Worm (Caenorhabditis elegans) whole organism, L1 larva: Measurements from ENCODE around the gene Y49E10.18.

ENCODE experiments used
- C04F5.9 ChIP-seq: sonication (generic microtip); optimal IDR thresholded peaks from 2 replicates; lab custom pipeline; 2016; ENCODE audit warnings: missing genetic modification characterization, missing compliant biosample characterization
- F16B12.6 ChIP-seq: fragments of 150-350 bp; optimal IDR thresholded peaks from 2 replicates; lab custom pipeline; 2014; ENCODE audit warnings: missing biosample characterization, missing genetic modification characterization
- Y116A8C.19 ChIP-seq: sonication (generic microtip); optimal IDR thresholded peaks from 2 replicates; lab custom pipeline; 2016; ENCODE audit warnings: missing compliant biosample characterization, missing genetic modification characterization, borderline replicate concordance
- aha-1 ChIP-seq: fragments of 150-350 bp; optimal IDR thresholded peaks from 2 replicates; lab custom pipeline; 2014; ENCODE audit warnings: missing biosample characterization, missing genetic modification characterization
- alr-1 ChIP-seq: fragments of 200-800 bp; sonication (Bioruptor generic); optimal IDR thresholded peaks from 2 replicates; lab custom pipeline; 2018; ENCODE audit warnings: borderline replicate concordance, mild to moderate bottlenecking, missing genetic modification characterization, missing compliant biosample characterization
- ama-1 ChIP-seq: fragments of 150-350 bp; optimal IDR thresholded peaks from 2 replicates; lab custom pipeline; 2014
- blmp-1 ChIP-seq: fragments of 150-350 bp; optimal IDR thresholded peaks from 2 replicates; lab custom pipeline; 2014; ENCODE audit warnings: missing biosample characterization, missing genetic modification characterization
- ceh-63 ChIP-seq: fragments of 200-800 bp; sonication (Bioruptor generic); optimal IDR thresholded peaks from 2 replicates; lab custom pipeline; 2018; ENCODE audit warnings: mild to moderate bottlenecking, missing genetic modification characterization, missing compliant biosample characterization
- ceh-88 ChIP-seq: fragments of 200-800 bp; sonication (Bioruptor generic); IDR thresholded peaks from 2 replicates; pipeline ENCODE4 v1.3.6; 2022; ENCODE audit warnings: missing genetic modification characterization, missing compliant biosample characterization
- dpl-1 ChIP-seq, 3 experiments: fragments of 150-350 bp in 2 of 3; sonication (generic microtip) in 1 of 3; optimal IDR thresholded peaks; 2 replicates each; lab custom pipeline; 2014 to 2017; ENCODE audit warnings: missing biosample characterization in 3 of 3, missing genetic modification characterization in 3 of 3, missing genetic modification reagents in 3 of 3
- dsc-1 ChIP-seq: sonication (generic microtip); optimal IDR thresholded peaks from 2 replicates; lab custom pipeline; 2016; ENCODE audit warnings: mild to moderate bottlenecking, missing genetic modification characterization, missing compliant biosample characterization
- efl-1 ChIP-seq, 4 experiments: fragments of 150-350 bp; optimal IDR thresholded peaks in 3 of 4; peaks in 1 of 4; 1 replicate in 1 of 4; 2 replicates in 3 of 4; lab custom pipeline; 2014; ENCODE audit warnings: missing biosample characterization in 2 of 4, missing genetic modification characterization in 2 of 4, missing genetic modification reagents in 2 of 4
- egl-13 ChIP-seq: sonication (generic microtip); optimal IDR thresholded peaks from 2 replicates; lab custom pipeline; 2016; ENCODE audit warnings: missing genotype, missing genetic modification reagents, missing genetic modification characterization, missing compliant biosample characterization
- fkh-10 ChIP-seq: sonication (generic microtip); optimal IDR thresholded peaks from 2 replicates; lab custom pipeline; 2017; ENCODE audit warnings: missing biosample characterization, missing genetic modification reagents, missing genetic modification characterization
- fos-1 ChIP-seq: fragments of 150-350 bp; optimal IDR thresholded peaks from 2 replicates; lab custom pipeline; 2014; ENCODE audit warnings: missing biosample characterization, missing genetic modification characterization
- hlh-4 ChIP-seq: sonication (generic microtip); optimal IDR thresholded peaks from 2 replicates; lab custom pipeline; 2016; ENCODE audit warnings: mild to moderate bottlenecking, missing genetic modification characterization, missing compliant biosample characterization
- jun-1 ChIP-seq: fragments of 150-350 bp; optimal IDR thresholded peaks from 2 replicates; lab custom pipeline; 2014; ENCODE audit warnings: missing biosample characterization, missing genetic modification reagents, missing genetic modification characterization
- lin-39 ChIP-seq: fragments of 150-350 bp; optimal IDR thresholded peaks from 2 replicates; lab custom pipeline; 2014; ENCODE audit warnings: missing biosample characterization, missing genetic modification reagents, missing genetic modification characterization
- lsy-2 ChIP-seq, 2 experiments: fragments of 150-350 bp; optimal IDR thresholded peaks; 2 replicates each; lab custom pipeline; 2014; ENCODE audit warnings: missing biosample characterization in 2 of 2, missing genetic modification characterization in 2 of 2
- mdl-1 ChIP-seq, 2 experiments: fragments of 150-350 bp; optimal IDR thresholded peaks; 2 replicates each; lab custom pipeline; 2014 to 2017; ENCODE audit warnings: missing biosample characterization in 2 of 2, missing genetic modification characterization in 2 of 2, inconsistent platforms in 1 of 2
- mef-2 ChIP-seq: fragments of 150-350 bp; optimal IDR thresholded peaks from 2 replicates; lab custom pipeline; 2014; ENCODE audit warnings: missing biosample characterization, missing genetic modification characterization
- mep-1 ChIP-seq: fragments of 150-350 bp; optimal IDR thresholded peaks from 2 replicates; lab custom pipeline; 2014; ENCODE audit warnings: missing biosample characterization, missing genetic modification characterization
- nhr-11 ChIP-seq: fragments of 150-350 bp; optimal IDR thresholded peaks from 2 replicates; lab custom pipeline; 2014; ENCODE audit warnings: missing biosample characterization, missing genetic modification characterization
- nhr-12 ChIP-seq: sonication (generic microtip); optimal IDR thresholded peaks from 2 replicates; lab custom pipeline; 2017; ENCODE audit warnings: missing biosample characterization, missing genetic modification characterization
- nhr-237 ChIP-seq: fragments of 150-350 bp; optimal IDR thresholded peaks from 2 replicates; lab custom pipeline; 2014; ENCODE audit warnings: missing biosample characterization, missing genetic modification characterization
- nhr-28 ChIP-seq: fragments of 150-350 bp; optimal IDR thresholded peaks from 2 replicates; lab custom pipeline; 2014; ENCODE audit warnings: missing biosample characterization, missing genetic modification characterization
- nhr-71 ChIP-seq: sonication (generic microtip); optimal IDR thresholded peaks from 2 replicates; lab custom pipeline; 2016; ENCODE audit warnings: mild to moderate bottlenecking, missing genetic modification characterization, moderate library complexity, missing compliant biosample characterization
- nhr-76 ChIP-seq: sonication (generic microtip); optimal IDR thresholded peaks from 2 replicates; lab custom pipeline; 2017; ENCODE audit warnings: missing biosample characterization, missing genetic modification characterization
- nhr-77 ChIP-seq: fragments of 150-350 bp; optimal IDR thresholded peaks from 2 replicates; lab custom pipeline; 2014; ENCODE audit warnings: missing biosample characterization, missing genetic modification characterization
- nhr-84 ChIP-seq: sonication (generic microtip); optimal IDR thresholded peaks from 2 replicates; lab custom pipeline; 2017; ENCODE audit warnings: missing biosample characterization, missing genetic modification characterization
- pax-3 ChIP-seq: fragments of 200-800 bp; sonication (Bioruptor generic); optimal IDR thresholded peaks from 2 replicates; lab custom pipeline; 2018; ENCODE audit warnings: mild to moderate bottlenecking, missing genetic modification characterization, moderate library complexity, missing compliant biosample characterization
- pqm-1 ChIP-seq: sonication (generic microtip); optimal IDR thresholded peaks from 3 replicates; lab custom pipeline; 2017; ENCODE audit warnings: missing biosample characterization, missing genetic modification characterization
- rnt-1 ChIP-seq: sonication (generic microtip); optimal IDR thresholded peaks from 2 replicates; lab custom pipeline; 2016; ENCODE audit warnings: mild to moderate bottlenecking, missing genetic modification characterization, moderate library complexity, missing compliant biosample characterization
- skn-1 ChIP-seq: fragments of 150-350 bp; optimal IDR thresholded peaks from 2 replicates; lab custom pipeline; 2014; ENCODE audit warnings: missing biosample characterization, missing genetic modification characterization
- snpc-4 ChIP-seq: fragments of 150-350 bp; optimal IDR thresholded peaks from 2 replicates; lab custom pipeline; 2014; ENCODE audit warnings: missing biosample characterization, missing genetic modification characterization
- snu-23 ChIP-seq: sonication (generic microtip); optimal IDR thresholded peaks from 2 replicates; lab custom pipeline; 2016; ENCODE audit warnings: missing genetic modification characterization, missing compliant biosample characterization
- sox-4 ChIP-seq: sonication (generic microtip); optimal IDR thresholded peaks from 2 replicates; lab custom pipeline; 2016; ENCODE audit warnings: missing genetic modification characterization, missing compliant biosample characterization
- sup-37 ChIP-seq: fragments of 200-800 bp; sonication (Bioruptor generic); optimal IDR thresholded peaks from 2 replicates; lab custom pipeline; 2018; ENCODE audit warnings: mild to moderate bottlenecking, missing genetic modification characterization, missing compliant biosample characterization
- swsn-7 ChIP-seq: sonication (generic microtip); optimal IDR thresholded peaks from 2 replicates; lab custom pipeline; 2016; ENCODE audit warnings: missing genetic modification characterization, missing compliant biosample characterization
- tbx-2 ChIP-seq: sonication (generic microtip); optimal IDR thresholded peaks from 2 replicates; lab custom pipeline; 2016; ENCODE audit warnings: missing genetic modification characterization, missing compliant biosample characterization
- unc-30 ChIP-seq: sonication (generic microtip); optimal IDR thresholded peaks from 2 replicates; lab custom pipeline; 2017; ENCODE audit warnings: missing biosample characterization, missing genetic modification characterization
- unc-62 ChIP-seq: fragments of 150-350 bp; optimal IDR thresholded peaks from 2 replicates; lab custom pipeline; 2014; ENCODE audit warnings: missing biosample characterization, missing genetic modification reagents, missing genetic modification characterization
- unc-86 ChIP-seq: sonication (generic microtip); optimal IDR thresholded peaks from 2 replicates; lab custom pipeline; 2016; ENCODE audit warnings: missing genetic modification characterization, missing compliant biosample characterization
- vab-15 ChIP-seq: sonication (generic microtip); optimal IDR thresholded peaks from 2 replicates; lab custom pipeline; 2017; ENCODE audit warnings: missing genotype, mild to moderate bottlenecking, missing genetic modification characterization, missing compliant biosample characterization
- xbp-1 ChIP-seq: sonication (generic microtip); optimal IDR thresholded peaks from 2 replicates; lab custom pipeline; 2016; ENCODE audit warnings: missing genetic modification characterization, missing compliant biosample characterization
- zag-1 ChIP-seq: fragments of 150-350 bp; optimal IDR thresholded peaks from 2 replicates; lab custom pipeline; 2014; ENCODE audit warnings: missing biosample characterization, missing genetic modification characterization
- ztf-11 ChIP-seq, 2 experiments: sonication (generic microtip); optimal IDR thresholded peaks; 2 replicates each; lab custom pipeline; 2016 to 2017; ENCODE audit warnings: missing genetic modification characterization in 2 of 2, missing biosample characterization in 1 of 2, missing compliant biosample characterization in 1 of 2
- ztf-4 ChIP-seq: fragments of 150-350 bp; optimal IDR thresholded peaks from 2 replicates; lab custom pipeline; 2014; ENCODE audit warnings: missing biosample characterization, missing genetic modification characterization

Y49E10.18 gene

DNA sequence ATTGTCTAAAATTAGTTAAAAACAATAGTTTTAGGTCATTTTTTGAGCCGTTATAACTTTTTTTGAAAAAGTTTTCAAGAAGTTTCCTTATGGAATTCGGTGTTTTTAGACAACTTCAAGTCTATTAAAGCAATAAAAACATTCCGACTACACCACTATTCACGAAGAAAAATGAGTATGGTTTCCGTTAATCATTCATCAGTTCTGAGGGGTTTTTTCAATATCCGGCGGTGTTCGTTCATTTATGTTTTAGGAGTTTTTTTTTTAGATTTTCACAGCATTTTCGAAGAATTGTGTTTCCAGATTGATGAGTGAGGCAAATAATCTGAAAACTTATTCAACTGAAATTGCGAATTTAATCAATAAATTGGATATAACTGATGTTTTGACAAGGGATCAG lies 11.8 kb downstream of the Y49E10.18 start, which contains the start of gene Y49E10.27:
Y49E10.27 (plus strand) TSS at position 301 of the 400 bp plus-strand sequence.
- no peak for TF ChIP-seq zag-1 (tag; lab: Kevin White, UChicago)
- no peak for TF ChIP-seq nhr-77 (tag; lab: Kevin White, UChicago)
- no peak for TF ChIP-seq ceh-88 (GFP tag; lab: Robert Waterston, UW)
- TF ChIP-seq nhr-237 (tag; lab: Kevin White, UChicago): no peak
- no peak for TF ChIP-seq pax-3 (tag; lab: Kevin White, UChicago)
- no peak for TF ChIP-seq nhr-11
- no peak for TF ChIP-seq fkh-10 (GFP tag; lab: Kevin White, UChicago)
- TF ChIP-seq nhr-12 (tag; lab: Kevin White, UChicago): no peak
- no peak for TF ChIP-seq snu-23 (GFP tag; lab: Kevin White, UChicago)
- no peak for TF ChIP-seq xbp-1 (tag; lab: Kevin White, UChicago)
- TF ChIP-seq unc-62 (GFP tag; lab: Kevin White, UChicago): no peak
- TF ChIP-seq pqm-1 (tag; lab: Kevin White, UChicago): no peak
- no peak for TF ChIP-seq ztf-4 (tag; lab: Kevin White, UChicago)
- TF ChIP-seq, all 84 proteins: peak for 0

DNA sequence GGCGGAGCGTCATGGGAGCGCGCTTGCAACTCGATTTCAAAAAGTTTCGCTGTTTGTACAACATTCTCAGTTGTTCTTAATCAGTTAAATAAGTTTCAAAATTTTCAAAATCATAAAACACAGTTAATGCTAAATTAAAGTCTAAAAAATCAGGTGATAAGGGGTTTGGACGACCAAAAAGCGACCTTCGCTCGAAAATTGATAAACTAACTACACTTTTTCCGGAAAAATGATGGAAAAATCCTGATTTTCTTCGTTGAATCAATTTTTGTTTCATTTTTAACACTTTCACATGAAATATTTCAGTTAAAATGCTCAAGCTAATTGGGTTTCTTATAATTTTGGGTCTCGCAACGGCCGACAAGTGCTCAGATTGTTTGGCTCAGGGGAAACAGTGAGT lies 15.7 kb downstream of the Y49E10.18 start, which contains the start of gene Y49E10.16:
Y49E10.16 (plus strand) TSS at position 301 of the 400 bp plus-strand sequence.
- no peak for TF ChIP-seq unc-62 (GFP tag; lab: Kevin White, UChicago)
- no peak for TF ChIP-seq efl-1 (optimal IDR thresholded peaks at IDR 0.05; lab: Kevin White, UChicago)
- TF ChIP-seq efl-1 (GFP tag; optimal IDR thresholded peaks at IDR 0.05 in 1 of 2; lab: Kevin White, UChicago): peak in 1 of 2 experiments; percentile 87
- no peak for TF ChIP-seq mep-1 (tag; lab: Kevin White, UChicago)
- no peak for TF ChIP-seq hlh-4 (tag; lab: Kevin White, UChicago)
- TF ChIP-seq F16B12.6: no peak

DNA sequence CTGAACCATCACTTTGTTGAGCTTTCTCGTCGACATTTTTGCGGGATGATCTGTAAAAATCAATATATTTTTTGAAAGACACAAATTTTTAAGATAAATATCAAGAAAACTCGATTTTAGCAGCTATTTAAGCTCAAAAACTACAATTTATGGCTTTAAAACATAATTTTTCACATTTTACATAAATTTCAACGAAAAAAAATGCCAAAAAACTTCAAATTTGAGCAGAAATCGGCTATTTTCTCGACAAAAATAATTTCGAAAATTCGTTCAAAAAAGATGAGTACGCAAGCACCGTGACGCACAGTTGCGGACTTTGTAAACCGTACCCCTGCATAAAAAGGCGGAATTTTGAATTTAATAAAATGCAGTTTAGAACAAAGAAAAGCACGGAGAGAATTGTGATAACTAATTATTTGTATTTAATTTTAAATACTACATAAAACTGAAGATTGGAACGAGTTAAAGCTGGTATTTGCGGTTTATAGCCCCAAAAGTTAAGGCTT lies 16.3 kb downstream of the Y49E10.18 start, which contains the start of gene snr-6:
snr-6 (minus strand) TSS at position 51 of the 506 bp plus-strand sequence.
- TF ChIP-seq nhr-76 (tag; lab: Kevin White, UChicago) (no peak), efl-1 (optimal IDR thresholded peaks at IDR 0.05; lab: Kevin White, UChicago) (peak; percentile 62 to 97), efl-1 (GFP tag; optimal IDR thresholded peaks at IDR 0.05 in 1 of 2; lab: Kevin White, UChicago) (peak; percentile 98 to 99), sox-4 (tag; lab: Kevin White, UChicago) (peak; percentile 6), sup-37 (no peak), jun-1 (peak; percentile 41), fkh-10 (GFP tag; lab: Kevin White, UChicago) (peak; percentile 46), zag-1 (tag; lab: Kevin White, UChicago) (no peak), alr-1 (no peak), lsy-2 (tag; optimal IDR thresholded peaks at IDR 0.05; lab: Kevin White, UChicago) (peak; percentile 98 to 100), skn-1 (tag; lab: Kevin White, UChicago) (peak; percentile 90), dpl-1 (GFP tag; optimal IDR thresholded peaks at IDR 0.05; lab: Kevin White, UChicago) (peak; percentile 97 to 99 (median 97)), F16B12.6 (peak; percentile 98), hlh-4 (tag; lab: Kevin White, UChicago) (no peak), unc-30 (tag; lab: Kevin White, UChicago) (no peak), swsn-7 (tag; lab: Kevin White, UChicago) (peak; percentile 61), fos-1 (tag; lab: Kevin White, UChicago) (peak; percentile 81), snpc-4 (tag; lab: Kevin White, UChicago) (peak; percentile 19), xbp-1 (tag; lab: Kevin White, UChicago) (peak; percentile 73), dsc-1 (tag; lab: Kevin White, UChicago) (peak; percentile 54), pqm-1 (tag; lab: Kevin White, UChicago) (no peak), nhr-28 (tag; lab: Kevin White, UChicago) (no peak), C04F5.9 (tag; lab: Kevin White, UChicago) (peak; percentile 41), aha-1 (tag; lab: Kevin White, UChicago) (peak; percentile 2), lin-39 (no peak), mdl-1 (tag; optimal IDR thresholded peaks at IDR 0.05; lab: Kevin White, UChicago) (peak in 1 of 2 experiments; percentile 67), Y116A8C.19 (tag; lab: Kevin White, UChicago) (no peak), ztf-11 (tag; optimal IDR thresholded peaks at IDR 0.05; lab: Kevin White, UChicago) (peak in 1 of 2 experiments; percentile 22), unc-86 (tag; lab: Kevin White, UChicago) (peak; percentile 59), nhr-71 (tag; lab: Kevin White, UChicago) (no peak), mef-2 (tag; lab: Kevin White, UChicago) (no peak), vab-15 (tag; lab: Kevin White, UChicago) (no peak), unc-62 (GFP tag; lab: Kevin White, UChicago) (no peak), egl-13 (tag; lab: Kevin White, UChicago) (peak; percentile 38), nhr-84 (tag; lab: Kevin White, UChicago) (no peak), ama-1 (no peak), blmp-1 (tag; lab: Kevin White, UChicago) (peak; percentile 62), ceh-63 (GFP tag; lab: Kevin White, UChicago) (no peak), rnt-1 (tag; lab: Kevin White, UChicago) (peak; percentile 80), tbx-2 (peak; percentile 71)
